Fruit fly (Drosophila melanogaster) whole organism, embryonic: Measurements from ENCODE around the gene sno.

Experiments used
- B-H1 ChIP-seq: fragments of 200-800 bp; sonication (Bioruptor generic); IDR thresholded peaks from 3 replicates; pipeline ENCODE4 v1.3.6; 2022; ENCODE audit warnings: missing biosample characterization, missing genetic modification characterization
- Bgb ChIP-seq: fragments of 200-800 bp; sonication (Bioruptor generic); IDR thresholded peaks from 2 replicates; pipeline ENCODE4 v1.3.6; 2022; ENCODE audit warnings: missing biosample characterization, missing genetic modification characterization; ENCODE audit not compliant: partially characterized antibody
- CG10147 ChIP-seq: fragments of 200-800 bp; sonication (Bioruptor generic); optimal IDR thresholded peaks from 2 replicates; lab custom pipeline; 2019; ENCODE audit warnings: missing biosample characterization, mild to moderate bottlenecking, missing genetic modification characterization, moderate library complexity
- CG10267 ChIP-seq: fragments of 200-800 bp; sonication (Bioruptor generic); optimal IDR thresholded peaks from 2 replicates; lab custom pipeline; 2018; ENCODE audit warnings: missing biosample characterization, mild to moderate bottlenecking, missing genetic modification characterization, moderate library complexity
- CG11560 ChIP-seq: fragments of 200-800 bp; sonication (Bioruptor generic); IDR thresholded peaks from 3 replicates; pipeline ENCODE4 v1.3.6; 2022; ENCODE audit warnings: missing biosample characterization, missing genetic modification characterization
- CG14014 ChIP-seq: fragments of 200-800 bp; sonication (Bioruptor generic); IDR thresholded peaks from 2 replicates; pipeline ENCODE4 v1.3.6; 2022; ENCODE audit warnings: missing biosample characterization, missing genetic modification characterization
- CG14860 ChIP-seq: fragments of 200-800 bp; sonication (Bioruptor generic); IDR thresholded peaks from 3 replicates; pipeline ENCODE4 v1.3.6; 2022; ENCODE audit warnings: missing biosample characterization, missing genetic modification characterization; ENCODE audit not compliant: partially characterized antibody
- CG15269 ChIP-seq: fragments of 200-800 bp; sonication (Bioruptor generic); optimal IDR thresholded peaks from 2 replicates; lab custom pipeline; 2018; ENCODE audit warnings: missing biosample characterization, mild to moderate bottlenecking, missing genetic modification characterization, moderate library complexity
- CG15479 ChIP-seq: fragments of 200-800 bp; sonication (Bioruptor generic); optimal IDR thresholded peaks from 3 replicates; lab custom pipeline; 2019; ENCODE audit warnings: missing biosample characterization, mild to moderate bottlenecking, missing genetic modification characterization, moderate library complexity
- CG1603 ChIP-seq: fragments of 200-800 bp; sonication (Bioruptor generic); optimal IDR thresholded peaks from 2 replicates; lab custom pipeline; 2019; ENCODE audit warnings: missing biosample characterization, mild to moderate bottlenecking, missing genetic modification characterization, moderate library complexity
- CG1792 ChIP-seq: fragments of 200-800 bp; sonication (Bioruptor generic); optimal IDR thresholded peaks from 2 replicates; lab custom pipeline; 2016; ENCODE audit warnings: missing biosample characterization, missing genetic modification characterization
- CG18599 ChIP-seq: fragments of 200-800 bp; sonication (Bioruptor generic); optimal IDR thresholded peaks from 3 replicates; lab custom pipeline; 2017; ENCODE audit warnings: missing biosample characterization, missing genetic modification characterization, mild to moderate bottlenecking, moderate library complexity, missing genetic modification reagents
- CG2889 ChIP-seq: fragments of 200-800 bp; sonication (Bioruptor generic); IDR thresholded peaks from 3 replicates; pipeline ENCODE4 v1.3.6; 2022; ENCODE audit warnings: missing biosample characterization, missing genetic modification characterization
- CG30403 ChIP-seq: fragments of 200-800 bp; sonication (Bioruptor generic); optimal IDR thresholded peaks from 3 replicates; lab custom pipeline; 2016; ENCODE audit warnings: missing biosample characterization, missing genetic modification characterization
- CG32767 ChIP-seq: fragments of 200-800 bp; sonication (Bioruptor generic); IDR thresholded peaks from 2 replicates; pipeline ENCODE4 v1.3.6; 2022; ENCODE audit warnings: missing biosample characterization, missing genetic modification characterization
- CG3838 ChIP-seq: fragments of 200-800 bp; sonication (Bioruptor generic); optimal IDR thresholded peaks from 3 replicates; lab custom pipeline; 2016; ENCODE audit warnings: missing biosample characterization, missing genetic modification characterization
- CG4730 ChIP-seq: fragments of 200-800 bp; sonication (Bioruptor generic); IDR thresholded peaks from 2 replicates; pipeline ENCODE4 v1.3.6; 2022; ENCODE audit warnings: missing biosample characterization, missing genetic modification characterization
- CG5245 ChIP-seq: fragments of 200-800 bp; sonication (Bioruptor generic); optimal IDR thresholded peaks from 3 replicates; lab custom pipeline; 2016; ENCODE audit warnings: missing biosample characterization, missing genetic modification characterization
- CG6683 ChIP-seq: fragments of 200-800 bp; sonication (Bioruptor generic); optimal IDR thresholded peaks from 2 replicates; lab custom pipeline; 2017; ENCODE audit warnings: missing biosample characterization, mild to moderate bottlenecking, missing genetic modification characterization, missing genetic modification reagents
- CG7271 ChIP-seq: fragments of 200-800 bp; sonication (Bioruptor generic); optimal IDR thresholded peaks from 2 replicates; lab custom pipeline; 2018; ENCODE audit warnings: missing biosample characterization, mild to moderate bottlenecking, missing genetic modification characterization, moderate library complexity
- CG7372 ChIP-seq: fragments of 200-800 bp; sonication (Bioruptor generic); IDR thresholded peaks from 2 replicates; pipeline ENCODE4 v1.3.6; 2022; ENCODE audit warnings: missing biosample characterization, missing genetic modification characterization
- CG8290 ChIP-seq, 3 experiments: fragments of 200-800 bp; sonication (Bioruptor generic); optimal IDR thresholded peaks; 2 replicates each; lab custom pipeline; 2016 to 2019; ENCODE audit warnings: missing biosample characterization in 3 of 3, missing genetic modification characterization in 3 of 3, mild to moderate bottlenecking in 2 of 3, moderate library complexity in 1 of 3
- CG8765 ChIP-seq: fragments of 200-800 bp; sonication (Bioruptor generic); IDR thresholded peaks from 2 replicates; pipeline ENCODE4 v1.3.6; 2022; ENCODE audit warnings: missing biosample characterization, missing genetic modification characterization
- Drgx ChIP-seq: fragments of 200-800 bp; sonication (Bioruptor generic); IDR thresholded peaks from 2 replicates; pipeline ENCODE4 v1.3.6; 2022; ENCODE audit warnings: missing biosample characterization, missing genetic modification characterization
- GATAe ChIP-seq: fragments of 200-800 bp; sonication (Bioruptor generic); conservative IDR thresholded peaks from 2 replicates; pipeline ENCODE4 v1.3.6; 2022; ENCODE audit warnings: missing biosample characterization, missing genetic modification characterization
- Hey ChIP-seq: fragments of 200-800 bp; sonication (Bioruptor generic); optimal IDR thresholded peaks from 3 replicates; lab custom pipeline; 2018; ENCODE audit warnings: missing biosample characterization, mild to moderate bottlenecking, missing genetic modification characterization
- Hmx ChIP-seq: fragments of 200-800 bp; sonication (Bioruptor generic); optimal IDR thresholded peaks from 2 replicates; lab custom pipeline; 2016; ENCODE audit warnings: missing biosample characterization, missing genetic modification characterization
- Hr51 ChIP-seq, 2 experiments: fragments of 200-800 bp; sonication (Bioruptor generic); optimal IDR thresholded peaks; 2 replicates in 1 of 2; 3 replicates in 1 of 2; lab custom pipeline; 2016 to 2018; ENCODE audit warnings: missing biosample characterization in 2 of 2, missing genetic modification characterization in 2 of 2, mild to moderate bottlenecking in 1 of 2, moderate library complexity in 1 of 2
- Hr78 ChIP-seq, 2 experiments: fragments of 200-800 bp in 1 of 2; fragments of >200 bp in 1 of 2; sonication (Bioruptor generic) in 1 of 2; optimal IDR thresholded peaks; 2 replicates each; lab custom pipeline; 2017 to 2019; ENCODE audit warnings: missing biosample characterization in 2 of 2, missing genetic modification characterization in 2 of 2, mild to moderate bottlenecking in 1 of 2, moderate library complexity in 1 of 2
- Lpt ChIP-seq: fragments of >200 bp; optimal IDR thresholded peaks from 2 replicates; lab custom pipeline; 2018; ENCODE audit warnings: missing biosample characterization, missing genetic modification characterization
- Nf-YC ChIP-seq: fragments of 200-800 bp; optimal IDR thresholded peaks from 3 replicates; lab custom pipeline; 2019; ENCODE audit warnings: missing biosample characterization, mild to moderate bottlenecking, missing genetic modification characterization, moderate library complexity
- Scr ChIP-seq: fragments of 200-800 bp; sonication (Bioruptor generic); IDR thresholded peaks from 2 replicates; pipeline ENCODE4 v1.3.6; 2022; ENCODE audit warnings: missing biosample characterization, missing genetic modification characterization; ENCODE audit not compliant: partially characterized antibody
- Sin3A ChIP-seq: fragments of >200 bp; optimal IDR thresholded peaks from 2 replicates; lab custom pipeline; 2018
- Sox102F ChIP-seq: fragments of 200-800 bp; sonication (Bioruptor generic); optimal IDR thresholded peaks from 2 replicates; lab custom pipeline; 2018; ENCODE audit warnings: missing biosample characterization, mild to moderate bottlenecking, missing genetic modification characterization, moderate library complexity
- Sry-β ChIP-seq: fragments of 200-800 bp; sonication (Bioruptor generic); optimal IDR thresholded peaks from 2 replicates; lab custom pipeline; 2018; ENCODE audit warnings: missing biosample characterization, mild to moderate bottlenecking, missing genetic modification characterization, moderate library complexity
- Xbp1 ChIP-seq: fragments of 200-800 bp; sonication (Bioruptor generic); optimal IDR thresholded peaks from 3 replicates; lab custom pipeline; 2016; ENCODE audit warnings: missing biosample characterization, mild to moderate bottlenecking, missing genetic modification characterization
- Xrp1 ChIP-seq: fragments of 200-800 bp; sonication (Bioruptor generic); IDR thresholded peaks from 2 replicates; pipeline ENCODE4 v1.3.6; 2022; ENCODE audit warnings: missing biosample characterization, missing genetic modification characterization
- al ChIP-seq: fragments of 200-800 bp; sonication (Bioruptor generic); IDR thresholded peaks from 2 replicates; pipeline ENCODE4 v1.3.6; 2022; ENCODE audit warnings: missing biosample characterization, missing genetic modification characterization
- bab2 ChIP-seq: fragments of 200-800 bp; sonication (Bioruptor generic); optimal IDR thresholded peaks from 2 replicates; lab custom pipeline; 2016; ENCODE audit warnings: missing biosample characterization, missing genetic modification characterization
- crc ChIP-seq: fragments of 200-800 bp; sonication (Bioruptor generic); optimal IDR thresholded peaks from 2 replicates; lab custom pipeline; 2016; ENCODE audit warnings: missing biosample characterization, missing genetic modification characterization
- dmrt99B ChIP-seq: fragments of 200-800 bp; sonication (Bioruptor generic); optimal IDR thresholded peaks from 2 replicates; lab custom pipeline; 2018; ENCODE audit warnings: missing biosample characterization, mild to moderate bottlenecking, missing genetic modification characterization, moderate library complexity
- dysf ChIP-seq: fragments of 200-800 bp; sonication (Bioruptor generic); IDR thresholded peaks from 3 replicates; pipeline ENCODE4 v1.3.6; 2022; ENCODE audit warnings: missing biosample characterization, missing genetic modification characterization
- fd3F ChIP-seq: fragments of 200-800 bp; sonication (Bioruptor generic); optimal IDR thresholded peaks from 2 replicates; lab custom pipeline; 2018; ENCODE audit warnings: missing biosample characterization, mild to moderate bottlenecking, missing genetic modification characterization, moderate library complexity
- gem ChIP-seq: fragments of 200-800 bp; sonication (Bioruptor generic); optimal IDR thresholded peaks from 2 replicates; lab custom pipeline; 2019; ENCODE audit warnings: missing biosample characterization, mild to moderate bottlenecking, missing genetic modification characterization, moderate library complexity
- gro ChIP-seq: fragments of 200-800 bp; sonication (Bioruptor generic); optimal IDR thresholded peaks from 2 replicates; lab custom pipeline; 2016; ENCODE audit warnings: missing biosample characterization, missing genetic modification characterization
- lbe ChIP-seq: fragments of 200-800 bp; sonication (Bioruptor generic); optimal IDR thresholded peaks from 2 replicates; lab custom pipeline; 2016; ENCODE audit warnings: missing biosample characterization, mild to moderate bottlenecking, missing genetic modification characterization
- mirr ChIP-seq: fragments of 200-800 bp; sonication (Bioruptor generic); optimal IDR thresholded peaks from 3 replicates; lab custom pipeline; 2018; ENCODE audit warnings: missing biosample characterization, mild to moderate bottlenecking, missing genetic modification characterization
- slbo ChIP-seq: fragments of 200-800 bp; sonication (Bioruptor generic); IDR thresholded peaks from 2 replicates; pipeline ENCODE4 v1.3.6; 2022; ENCODE audit warnings: missing biosample characterization, missing genetic modification characterization
- twi ChIP-seq: fragments of 200-800 bp; optimal IDR thresholded peaks from 2 replicates; lab custom pipeline; 2019; ENCODE audit warnings: missing biosample characterization, mild to moderate bottlenecking, missing genetic modification characterization, moderate library complexity
- tx ChIP-seq: fragments of 200-800 bp; sonication (Bioruptor generic); optimal IDR thresholded peaks from 2 replicates; lab custom pipeline; 2016; ENCODE audit warnings: missing biosample characterization, missing genetic modification characterization
- wdn ChIP-seq: fragments of 200-800 bp; sonication (Bioruptor generic); IDR thresholded peaks from 2 replicates; pipeline ENCODE4 v1.3.6; 2022; ENCODE audit warnings: missing biosample characterization, missing genetic modification characterization

Gene sno

DNA sequence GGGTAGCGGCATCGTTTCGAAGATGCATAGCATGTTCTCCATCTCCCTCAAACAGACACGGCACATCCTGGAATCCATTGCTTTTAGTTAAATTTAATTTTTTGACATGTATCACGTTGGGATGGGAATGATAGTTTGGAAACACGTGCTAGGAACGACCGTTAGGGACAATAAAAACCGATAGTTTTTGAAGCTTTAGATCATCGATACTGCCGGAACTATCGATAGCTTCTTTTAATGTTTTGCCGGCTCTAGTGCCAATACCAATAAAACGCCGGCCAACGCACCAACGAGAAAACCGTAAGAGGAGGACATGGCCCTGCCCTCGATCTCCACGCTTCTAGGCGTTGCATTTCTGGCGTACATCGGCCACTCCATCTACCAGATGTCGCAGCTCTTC is 56.7 kb downstream of the sno start, which contains the start of the genes CG4318 and CG4332 (continued):
- TF ChIP-seq CG8765 (GFP tag; lab: Robert Waterston, UW) (no peak), B-H1 (GFP tag; lab: Robert Waterston, UW) (no peak), mirr (GFP tag; lab: Kevin White, UChicago) (no peak), Hmx (GFP tag; lab: Kevin White, UChicago) (no peak), CG4730 (no peak), CG6683 (GFP tag; lab: Kevin White, UChicago) (no peak), Lpt (GFP tag; lab: Kevin White, UChicago) (no peak), CG1792 (GFP tag; lab: Kevin White, UChicago) (no peak), lbe (GFP tag; lab: Kevin White, UChicago) (no peak), Sox102F (GFP tag; lab: Kevin White, UChicago) (no peak), CG7372 (GFP tag; lab: Robert Waterston, UW) (no peak), CG14014 (no peak), crc (no peak), Nf-YC (no peak), CG3838 (GFP tag; lab: Kevin White, UChicago) (no peak), CG32767 (GFP tag; lab: Robert Waterston, UW) (no peak), CG30403 (GFP tag; lab: Kevin White, UChicago) (no peak), Bgb (peak; percentile 92), GATAe (GFP tag; lab: Robert Waterston, UW) (no peak), CG7271 (tag; lab: Kevin White, UChicago) (no peak), Hey (tag; lab: Kevin White, UChicago) (no peak), CG10147 (GFP tag; lab: Kevin White, UChicago) (no peak), Hr78 (GFP tag; optimal IDR thresholded peaks at IDR 0.05; lab: Kevin White, UChicago) (no peak), dysf (GFP tag; lab: Robert Waterston, UW) (no peak), gro (no peak), CG10267 (tag; lab: Kevin White, UChicago) (no peak), CG2889 (GFP tag; lab: Robert Waterston, UW) (no peak), Xbp1 (GFP tag; lab: Kevin White, UChicago) (no peak), Drgx (GFP tag; lab: Robert Waterston, UW) (no peak), wdn (GFP tag; lab: Robert Waterston, UW) (no peak), bab2 (no peak), tx (GFP tag; lab: Kevin White, UChicago) (no peak), Xrp1 (no peak), gem (tag; lab: Kevin White, UChicago) (no peak), CG15479 (GFP tag; lab: Kevin White, UChicago) (no peak), Sry-β (GFP tag; lab: Kevin White, UChicago) (no peak), CG1603 (no peak), CG18599 (no peak), dmrt99B (tag; lab: Kevin White, UChicago) (no peak), CG8290 (GFP tag; optimal IDR thresholded peaks at IDR 0.05; lab: Kevin White, UChicago) (no peak), CG8290 (tag; optimal IDR thresholded peaks at IDR 0.05; lab: Kevin White, UChicago) (no peak), twi (tag; lab: Kevin White, UChicago) (no peak), CG11560 (tag; lab: Robert Waterston, UW) (no peak), al (GFP tag; lab: Robert Waterston, UW) (no peak), Scr (GFP tag; lab: Robert Waterston, UW) (peak; percentile 87), Hr51 (GFP tag; optimal IDR thresholded peaks at IDR 0.05; lab: Kevin White, UChicago) (no peak), Sin3A (lab: Kevin White, UChicago) (peak; percentile 38), CG5245 (GFP tag; lab: Kevin White, UChicago) (no peak), CG14860 (GFP tag; lab: Robert Waterston, UW) (peak; percentile 75), CG15269 (tag; lab: Kevin White, UChicago) (no peak), slbo (GFP tag; lab: Robert Waterston, UW) (0 out of 2 replicates have a peak, but pooled peaks have one; percentile 14), fd3F (GFP tag; lab: Kevin White, UChicago) (no peak)
